Worm (Caenorhabditis elegans): ENCODE data around the gene F41C3.1.

- TF ChIP-seq tab-1 (GFP tag; IDR thresholded peaks at IDR 0.05) (no peak), flt-1 (GFP tag; IDR thresholded peaks at IDR 0.05) (no peak)
Measured at ce11 chrII:4762574-4763285, 10.6 kb downstream of the F41C3.1 start, which contains the start of gene F26G1.2.
